Worm (Caenorhabditis elegans) whole organism, young adult: Measurements from ENCODE around the gene del-10.

ENCODE experiments used
- F39B2.1 ChIP-seq: fragments of 200-800 bp; sonication (Bioruptor generic); IDR thresholded peaks from 2 replicates; pipeline ENCODE4 v1.3.6; 2022; ENCODE audit warnings: missing genetic modification reagents, missing genetic modification characterization, missing compliant biosample characterization
- ama-1 ChIP-seq, 3 experiments: fragments of 150-350 bp in 1 of 3; sonication (generic microtip) in 2 of 3; optimal IDR thresholded peaks; 2 replicates each; lab custom pipeline; 2014 to 2018; ENCODE audit warnings: missing biosample characterization in 2 of 3, missing genetic modification characterization in 2 of 3, missing genetic modification reagents in 2 of 3
- atf-7 ChIP-seq: sonication (generic microtip); optimal IDR thresholded peaks from 2 replicates; lab custom pipeline; 2017; ENCODE audit warnings: mild to moderate bottlenecking, missing genetic modification characterization, missing compliant biosample characterization
- unc-130 ChIP-seq: sonication (generic microtip); optimal IDR thresholded peaks from 2 replicates; lab custom pipeline; 2016; ENCODE audit warnings: missing genetic modification reagents, missing genetic modification characterization, missing compliant biosample characterization

- TF ChIP-seq atf-7 (tag; lab: Kevin White, UChicago) (no peak), F39B2.1 (GFP tag; lab: Robert Waterston, UW) (no peak), unc-130 (GFP tag; lab: Kevin White, UChicago) (no peak), ama-1 (optimal IDR thresholded peaks at IDR 0.05; lab: Kevin White, UChicago) (no peak), ama-1 (GFP tag; optimal IDR thresholded peaks at IDR 0.05; lab: Kevin White, UChicago) (no peak)
Observed at ce11 chrII:6482102-6482501, at the start of gene del-10.
